Worm (Caenorhabditis elegans) whole organism, L3 larva: ENCODE measurements around the gene rog-1.

Source experiments
- R02D3.7 ChIP-seq: fragments of 150-350 bp; optimal IDR thresholded peaks from 2 replicates; lab custom pipeline; 2014; ENCODE audit warnings: missing biosample characterization, missing genetic modification characterization
- aly-2 ChIP-seq: fragments of 150-350 bp; optimal IDR thresholded peaks from 2 replicates; lab custom pipeline; 2014; ENCODE audit warnings: missing biosample characterization, missing genetic modification characterization
- ama-1 ChIP-seq: fragments of 150-350 bp; optimal IDR thresholded peaks from 2 replicates; lab custom pipeline; 2018
- elt-3 ChIP-seq, 3 experiments: fragments of 150-350 bp in 1 of 3; sonication (generic microtip) in 2 of 3; optimal IDR thresholded peaks; 2 replicates in 2 of 3; 4 replicates in 1 of 3; lab custom pipeline; 2014 to 2017; ENCODE audit warnings: missing biosample characterization in 3 of 3, missing genetic modification characterization in 3 of 3
- fkh-10 ChIP-seq: sonication (generic microtip); optimal IDR thresholded peaks from 2 replicates; lab custom pipeline; 2017; ENCODE audit warnings: missing biosample characterization, missing genetic modification reagents, missing genetic modification characterization
- jun-1 ChIP-seq: fragments of 150-350 bp; optimal IDR thresholded peaks from 2 replicates; lab custom pipeline; 2014; ENCODE audit warnings: missing biosample characterization, missing genetic modification reagents, missing genetic modification characterization
- nhr-25 ChIP-seq: sonication (generic microtip); optimal IDR thresholded peaks from 2 replicates; lab custom pipeline; 2017; ENCODE audit warnings: missing biosample characterization, missing genetic modification characterization
- pqm-1 ChIP-seq: fragments of 150-350 bp; optimal IDR thresholded peaks from 2 replicates; lab custom pipeline; 2017; ENCODE audit warnings: missing biosample characterization, missing genetic modification characterization, inconsistent platforms
- sea-2 ChIP-seq: fragments of 150-350 bp; sonication (generic microtip); optimal IDR thresholded peaks from 4 replicates; lab custom pipeline; 2014; ENCODE audit warnings: missing biosample characterization, missing genetic modification reagents, missing genetic modification characterization
- snpc-4 ChIP-seq: fragments of 150-350 bp; optimal IDR thresholded peaks from 2 replicates; lab custom pipeline; 2014; ENCODE audit warnings: missing biosample characterization, missing genetic modification characterization
- unc-39 ChIP-seq: sonication (generic microtip); optimal IDR thresholded peaks from 4 replicates; lab custom pipeline; 2017; ENCODE audit warnings: missing biosample characterization, missing genetic modification characterization
- ztf-11 ChIP-seq: fragments of 150-350 bp; optimal IDR thresholded peaks from 2 replicates; lab custom pipeline; 2014; ENCODE audit warnings: missing biosample characterization, missing genetic modification characterization

DNA sequence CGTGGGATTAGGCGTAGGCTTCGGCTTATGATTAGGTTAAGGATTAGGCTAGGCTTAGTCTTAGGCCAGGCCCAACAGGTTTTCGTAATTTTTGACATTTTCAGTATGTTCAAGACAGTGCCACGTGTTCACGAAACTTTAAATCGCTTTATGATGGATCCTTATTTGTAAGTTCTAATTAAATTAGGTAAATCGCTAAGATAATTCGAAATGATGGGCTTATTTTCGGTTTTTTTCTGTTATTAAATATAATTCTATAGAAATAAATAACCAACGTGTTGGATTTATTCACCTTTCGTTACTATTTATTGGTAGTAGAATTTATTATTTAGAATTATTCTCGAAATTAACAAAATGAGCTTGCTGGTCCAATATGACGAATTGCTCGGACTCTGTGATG is 26.7 kb upstream of the rog-1 start, which contains the start of gene Y51H7C.8:
- no peak for TF ChIP-seq aly-2 (tag; lab: Kevin White, UChicago)
- no peak for TF ChIP-seq unc-39
- TF ChIP-seq snpc-4 (tag; lab: Kevin White, UChicago), result no peak
- no peak for TF ChIP-seq R02D3.7 (tag; lab: Kevin White, UChicago)
- TF ChIP-seq pqm-1 (tag; lab: Kevin White, UChicago), result no peak
- no peak for TF ChIP-seq fkh-10 (GFP tag; lab: Kevin White, UChicago)
- TF ChIP-seq nhr-25 (tag; lab: Kevin White, UChicago), result no peak
- no peak for TF ChIP-seq sea-2 (GFP tag; lab: Kevin White, UChicago)
- no peak for TF ChIP-seq ztf-11 (tag; lab: Kevin White, UChicago)
- TF ChIP-seq elt-3 (tag; optimal IDR thresholded peaks at IDR 0.05; lab: Kevin White, UChicago), result no peak
- TF ChIP-seq ama-1 (lab: Kevin White, UChicago), result no peak
- no peak for TF ChIP-seq jun-1 (tag; lab: Kevin White, UChicago)
